Worm (Caenorhabditis elegans) whole organism, L2 larva: Measurements from ENCODE around the gene cox-10.

Source experiments
- elt-3 ChIP-seq: sonication (generic microtip); optimal IDR thresholded peaks from 2 replicates; lab custom pipeline; 2017; ENCODE audit warnings: missing biosample characterization, missing genetic modification characterization
- sem-4 ChIP-seq: fragments of 150-350 bp; optimal IDR thresholded peaks from 2 replicates; lab custom pipeline; 2014; ENCODE audit warnings: missing biosample characterization, missing genetic modification reagents, missing genetic modification characterization
- sma-3 ChIP-seq: sonication (generic microtip); optimal IDR thresholded peaks from 2 replicates; lab custom pipeline; 2016; ENCODE audit warnings: missing genetic modification reagents, missing genetic modification characterization, missing compliant biosample characterization
- ztf-1 ChIP-seq: fragments of 200-800 bp; sonication (Bioruptor generic); conservative IDR thresholded peaks from 2 replicates; pipeline ENCODE4 v1.3.6; 2022; ENCODE audit warnings: missing genetic modification characterization, missing compliant biosample characterization

DNA sequence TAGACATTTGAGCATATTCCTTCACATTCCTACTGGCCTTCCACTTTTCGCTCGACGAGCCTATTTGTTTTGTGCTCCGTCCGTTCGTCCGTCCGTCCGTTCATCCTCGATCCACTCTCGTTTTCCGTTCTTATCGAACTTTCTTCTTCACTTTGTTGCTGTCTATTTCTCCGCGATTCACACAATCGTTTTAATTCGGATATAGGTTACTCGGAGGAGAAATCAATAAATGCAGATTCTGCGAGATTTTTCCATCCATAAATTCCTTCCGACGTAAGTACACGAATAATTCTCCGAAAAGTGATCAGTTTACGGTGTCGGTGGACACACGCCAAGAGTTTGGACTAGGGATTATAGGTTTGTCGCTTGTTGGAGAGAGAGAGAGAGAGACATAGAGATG lies 12.9 kb downstream of the cox-10 start:
- TF ChIP-seq ztf-1 (GFP tag; lab: Robert Waterston, UW): no peak
- TF ChIP-seq sem-4 (tag; lab: Kevin White, UChicago): no peak
- no peak for TF ChIP-seq elt-3 (tag; lab: Kevin White, UChicago)
- TF ChIP-seq sma-3 (GFP tag; lab: Kevin White, UChicago): no peak
